Worm (Caenorhabditis elegans) whole organism, early embryonic: ENCODE data around the gene F54D5.7.

Experiments
- ama-1 ChIP-seq: fragments of 150-350 bp; optimal IDR thresholded peaks from 2 replicates; lab custom pipeline; 2014
- ets-7 ChIP-seq: sonication (generic microtip); optimal IDR thresholded peaks from 2 replicates; lab custom pipeline; 2016; ENCODE audit warnings: missing genotype, missing genetic modification characterization, missing compliant biosample characterization

- TF ChIP-seq ama-1 (lab: Kevin White, UChicago), result no peak
- no peak for TF ChIP-seq ets-7
Measured at ce11 chrII:11556338-11556737, 9.0 kb downstream of the F54D5.7 start, which contains the start of gene F54D5.17.
